Worm (Caenorhabditis elegans) whole organism, early embryonic: ENCODE results near the gene C53B7.2.

Experiments used
- B0310.2 ChIP-seq: sonication (generic microtip); optimal IDR thresholded peaks from 2 replicates; lab custom pipeline; 2016; ENCODE audit warnings: mild to moderate bottlenecking, missing genetic modification characterization, missing compliant biosample characterization
- F13C5.2 ChIP-seq: sonication (generic microtip); optimal IDR thresholded peaks from 2 replicates; lab custom pipeline; 2017; ENCODE audit warnings: mild to moderate bottlenecking, missing genetic modification characterization, inconsistent platforms, missing compliant biosample characterization
- aly-1 ChIP-seq: sonication (generic microtip); optimal IDR thresholded peaks from 2 replicates; lab custom pipeline; 2016; ENCODE audit warnings: missing genetic modification characterization, missing compliant biosample characterization
- ama-1 ChIP-seq: fragments of 150-350 bp; optimal IDR thresholded peaks from 2 replicates; lab custom pipeline; 2014
- ceh-13 ChIP-seq: fragments of 200-800 bp; sonication (Bioruptor generic); optimal IDR thresholded peaks from 2 replicates; lab custom pipeline; 2018; ENCODE audit warnings: mild to moderate bottlenecking, missing genetic modification characterization, missing compliant biosample characterization
- ets-7 ChIP-seq: sonication (generic microtip); optimal IDR thresholded peaks from 2 replicates; lab custom pipeline; 2016; ENCODE audit warnings: missing genotype, missing genetic modification characterization, missing compliant biosample characterization
- hmbx-1 ChIP-seq: sonication (generic microtip); optimal IDR thresholded peaks from 2 replicates; lab custom pipeline; 2016; ENCODE audit warnings: mild to moderate bottlenecking, missing genetic modification characterization, missing compliant biosample characterization
- hmg-4 ChIP-seq: fragments of 200-800 bp; sonication (Bioruptor generic); optimal IDR thresholded peaks from 2 replicates; lab custom pipeline; 2018; ENCODE audit warnings: mild to moderate bottlenecking, missing genetic modification characterization, missing compliant biosample characterization
- hnd-1 ChIP-seq: sonication (generic microtip); optimal IDR thresholded peaks from 2 replicates; lab custom pipeline; 2016; ENCODE audit warnings: missing genetic modification characterization, missing compliant biosample characterization
- pes-1 ChIP-seq: fragments of 200-800 bp; sonication (Bioruptor generic); IDR thresholded peaks from 2 replicates; pipeline ENCODE4 v1.3.6; 2022; ENCODE audit warnings: missing genetic modification reagents, missing genetic modification characterization, missing compliant biosample characterization
- scrt-1 ChIP-seq: fragments of 200-800 bp; sonication (Bioruptor generic); IDR thresholded peaks from 2 replicates; pipeline ENCODE4 v1.3.6; 2022; ENCODE audit warnings: missing genetic modification characterization, missing compliant biosample characterization
- sea-1 ChIP-seq: fragments of 200-800 bp; sonication (Bioruptor generic); conservative IDR thresholded peaks from 2 replicates; pipeline ENCODE4 v1.3.6; 2022; ENCODE audit warnings: missing genetic modification characterization, missing compliant biosample characterization
- tbx-37 ChIP-seq: fragments of 200-800 bp; sonication (Bioruptor generic); conservative IDR thresholded peaks from 2 replicates; pipeline ENCODE4 v1.3.6; 2022; ENCODE audit warnings: missing genetic modification reagents, missing genetic modification characterization, missing compliant biosample characterization
- tra-4 ChIP-seq: sonication (generic microtip); optimal IDR thresholded peaks from 2 replicates; lab custom pipeline; 2017; ENCODE audit warnings: missing genetic modification characterization, missing compliant biosample characterization

DNA sequence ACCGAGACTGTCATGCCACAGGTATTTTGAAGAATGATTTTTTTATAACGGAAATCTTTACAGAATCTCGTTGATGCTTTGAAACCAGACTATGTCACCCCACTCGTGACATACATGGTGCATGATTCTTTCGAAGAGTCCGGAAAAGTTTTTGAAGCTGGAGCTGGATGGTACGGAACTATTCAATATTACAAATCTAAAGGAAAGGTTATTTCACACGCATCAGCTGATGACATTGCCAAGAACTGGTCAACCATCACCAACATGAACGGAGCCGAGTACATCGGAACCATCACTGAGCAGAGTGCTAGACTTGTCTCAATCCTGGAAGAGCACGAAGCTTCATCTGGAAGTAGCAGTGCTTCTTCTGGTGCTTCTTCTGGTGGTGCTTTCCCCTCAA lies 26.9 kb upstream of the C53B7.2 start:
- TF ChIP-seq ama-1 (no peak), hmbx-1 (tag; lab: Kevin White, UChicago) (no peak), tra-4 (tag; lab: Kevin White, UChicago) (no peak), ceh-13 (GFP tag; lab: Kevin White, UChicago) (no peak), scrt-1 (GFP tag; lab: Robert Waterston, UW) (no peak), pes-1 (GFP tag; lab: Robert Waterston, UW) (no peak), tbx-37 (GFP tag; lab: Robert Waterston, UW) (no peak), F13C5.2 (tag; lab: Kevin White, UChicago) (no peak), hnd-1 (tag; lab: Kevin White, UChicago) (no peak), B0310.2 (no peak), sea-1 (GFP tag; lab: Robert Waterston, UW) (no peak), ets-7 (tag; lab: Kevin White, UChicago) (no peak), aly-1 (tag; lab: Kevin White, UChicago) (no peak), hmg-4 (no peak)
